Worm (Caenorhabditis elegans) whole organism, L4 larva: Measurements from ENCODE around the gene sma-6.
A peak's percentile ranks its signal among the peaks of the same experiment; 100 is the strongest.

Experiments
- D1046.2 ChIP-seq: fragments of 200-800 bp; sonication (Bioruptor generic); IDR thresholded peaks from 2 replicates; pipeline ENCODE4 v1.3.6; 2022; ENCODE audit warnings: missing genetic modification characterization, missing compliant biosample characterization
- F10B5.3 ChIP-seq: sonication (generic microtip); optimal IDR thresholded peaks from 2 replicates; lab custom pipeline; 2016; ENCODE audit warnings: mild to moderate bottlenecking, missing genetic modification characterization, missing compliant biosample characterization
- F26F4.8 ChIP-seq: fragments of 200-800 bp; sonication (Bioruptor generic); conservative IDR thresholded peaks from 2 replicates; pipeline ENCODE4 v1.3.6; 2022; ENCODE audit warnings: missing genetic modification characterization, missing compliant biosample characterization
- F37D6.2 ChIP-seq: sonication (generic microtip); optimal IDR thresholded peaks from 2 replicates; lab custom pipeline; 2016; ENCODE audit warnings: mild to moderate bottlenecking, missing genetic modification characterization, missing compliant biosample characterization
- F49E8.2 ChIP-seq: sonication (generic microtip); optimal IDR thresholded peaks from 2 replicates; lab custom pipeline; 2016; ENCODE audit warnings: missing compliant biosample characterization, mild to moderate bottlenecking, missing genetic modification characterization, borderline replicate concordance
- T20F7.1 ChIP-seq: fragments of 200-800 bp; sonication (Bioruptor generic); optimal IDR thresholded peaks from 2 replicates; lab custom pipeline; 2018; ENCODE audit warnings: mild to moderate bottlenecking, missing genetic modification characterization, missing compliant biosample characterization
- Y105C5A.15 ChIP-seq: fragments of 200-800 bp; sonication (Bioruptor generic); IDR thresholded peaks from 2 replicates; pipeline ENCODE4 v1.3.6; 2022; ENCODE audit warnings: missing genetic modification characterization, missing compliant biosample characterization
- Y48G9A.11 ChIP-seq: fragments of 200-800 bp; sonication (Bioruptor generic); IDR thresholded peaks from 2 replicates; pipeline ENCODE4 v1.3.6; 2022; ENCODE audit warnings: missing genetic modification reagents, missing genetic modification characterization, missing compliant biosample characterization
- Y75B8A.6 ChIP-seq: fragments of 200-800 bp; sonication (Bioruptor generic); IDR thresholded peaks from 2 replicates; pipeline ENCODE4 v1.3.6; 2022; ENCODE audit warnings: missing genetic modification reagents, missing genetic modification characterization, missing compliant biosample characterization
- ZK337.2 ChIP-seq: fragments of 200-800 bp; sonication (Bioruptor generic); IDR thresholded peaks from 2 replicates; pipeline ENCODE4 v1.3.6; 2022; ENCODE audit warnings: missing genetic modification reagents, missing genetic modification characterization, missing compliant biosample characterization
- aly-2 ChIP-seq: sonication (generic microtip); optimal IDR thresholded peaks from 2 replicates; lab custom pipeline; 2018; ENCODE audit warnings: missing biosample characterization, missing genetic modification characterization
- ama-1 ChIP-seq: fragments of 150-350 bp; optimal IDR thresholded peaks from 2 replicates; lab custom pipeline; 2014; ENCODE audit warnings: inconsistent platforms, mixed read lengths
- arid-1 ChIP-seq: fragments of 200-800 bp; sonication (Bioruptor generic); conservative IDR thresholded peaks from 2 replicates; pipeline ENCODE4 v1.3.6; 2022; ENCODE audit warnings: missing genetic modification reagents, missing genetic modification characterization, missing compliant biosample characterization
- ceh-20 ChIP-seq: fragments of 200-800 bp; sonication (Bioruptor generic); IDR thresholded peaks from 2 replicates; pipeline ENCODE4 v1.3.6; 2022; ENCODE audit warnings: missing genetic modification reagents, missing genetic modification characterization, missing compliant biosample characterization
- ceh-82 ChIP-seq: sonication (generic microtip); optimal IDR thresholded peaks from 2 replicates; lab custom pipeline; 2017; ENCODE audit warnings: missing biosample characterization, missing genetic modification characterization
- ces-1 ChIP-seq: fragments of 150-350 bp; sonication (generic microtip); optimal IDR thresholded peaks from 4 replicates; lab custom pipeline; 2014; ENCODE audit warnings: missing biosample characterization, missing genetic modification reagents, missing genetic modification characterization
- ctbp-1 ChIP-seq: fragments of 200-800 bp; sonication (Bioruptor generic); IDR thresholded peaks from 2 replicates; pipeline ENCODE4 v1.3.6; 2022; ENCODE audit warnings: missing genetic modification reagents, missing genetic modification characterization, missing compliant biosample characterization
- daf-12 ChIP-seq: fragments of 150-350 bp; optimal IDR thresholded peaks from 2 replicates; lab custom pipeline; 2014; ENCODE audit warnings: missing biosample characterization, missing genetic modification reagents, missing genetic modification characterization
- daf-19 ChIP-seq: fragments of 200-800 bp; sonication (Bioruptor generic); conservative IDR thresholded peaks from 2 replicates; pipeline ENCODE4 v1.3.6; 2022; ENCODE audit warnings: missing genetic modification characterization, missing compliant biosample characterization
- dpl-1 ChIP-seq: fragments of 150-350 bp; optimal IDR thresholded peaks from 2 replicates; lab custom pipeline; 2014; ENCODE audit warnings: missing biosample characterization, missing genetic modification reagents, missing genetic modification characterization
- egl-43 ChIP-seq: fragments of 200-800 bp; sonication (Bioruptor generic); IDR thresholded peaks from 2 replicates; pipeline ENCODE4 v1.3.6; 2022; ENCODE audit warnings: missing genetic modification reagents, missing genetic modification characterization, missing compliant biosample characterization
- fkh-10 ChIP-seq: fragments of 150-350 bp; optimal IDR thresholded peaks from 2 replicates; lab custom pipeline; 2014; ENCODE audit warnings: missing biosample characterization, missing genetic modification reagents, missing genetic modification characterization
- fos-1 ChIP-seq: fragments of 150-350 bp; optimal IDR thresholded peaks from 2 replicates; lab custom pipeline; 2014; ENCODE audit warnings: missing biosample characterization, missing genetic modification characterization
- hif-1 ChIP-seq, 2 experiments: sonication (generic microtip); optimal IDR thresholded peaks; 2 replicates each; lab custom pipeline; 2016 to 2017; ENCODE audit warnings: missing compliant biosample characterization in 2 of 2, missing genetic modification characterization in 2 of 2, missing genetic modification reagents in 2 of 2, missing genotype in 2 of 2, mild to moderate bottlenecking in 1 of 2
- hlh-30 ChIP-seq: sonication (generic microtip); optimal IDR thresholded peaks from 2 replicates; lab custom pipeline; 2017; ENCODE audit warnings: antibody characterized with exemption, mild to moderate bottlenecking, missing genetic modification characterization, missing compliant biosample characterization; ENCODE audit not compliant: insufficient read depth
- hmg-1.1 ChIP-seq: fragments of 200-800 bp; sonication (Bioruptor generic); IDR thresholded peaks from 2 replicates; pipeline ENCODE4 v1.3.6; 2022; ENCODE audit warnings: missing genetic modification reagents, missing genetic modification characterization, missing compliant biosample characterization
- lim-7 ChIP-seq: fragments of 200-800 bp; sonication (Bioruptor generic); IDR thresholded peaks from 2 replicates; pipeline ENCODE4 v1.3.6; 2022; ENCODE audit warnings: missing genetic modification characterization, missing compliant biosample characterization
- lin-13 ChIP-seq: fragments of 150-350 bp; optimal IDR thresholded peaks from 2 replicates; lab custom pipeline; 2014; ENCODE audit warnings: missing biosample characterization, missing genetic modification reagents, missing genetic modification characterization
- lin-15B ChIP-seq: fragments of 150-350 bp; sonication (generic microtip); optimal IDR thresholded peaks from 3 replicates; lab custom pipeline; 2014; ENCODE audit warnings: missing biosample characterization, missing genetic modification characterization
- lir-3 ChIP-seq: sonication (generic microtip); optimal IDR thresholded peaks from 2 replicates; lab custom pipeline; 2016; ENCODE audit warnings: mild to moderate bottlenecking, missing genetic modification characterization, missing compliant biosample characterization
- lsy-2 ChIP-seq, 2 experiments: fragments of 150-350 bp in 1 of 2; sonication (generic microtip) in 1 of 2; optimal IDR thresholded peaks; 2 replicates each; lab custom pipeline; 2014 to 2017; ENCODE audit warnings: missing biosample characterization in 2 of 2, missing genetic modification characterization in 2 of 2
- mdl-1 ChIP-seq, 2 experiments: fragments of 150-350 bp in 1 of 2; sonication (generic microtip) in 1 of 2; optimal IDR thresholded peaks; 2 replicates each; lab custom pipeline; 2014 to 2017; ENCODE audit warnings: missing biosample characterization in 2 of 2, missing genetic modification characterization in 2 of 2
- mdt-29 ChIP-seq: fragments of 200-800 bp; sonication (Bioruptor generic); IDR thresholded peaks from 2 replicates; pipeline ENCODE4 v1.3.6; 2022; ENCODE audit warnings: missing genetic modification reagents, missing genetic modification characterization, missing compliant biosample characterization
- mep-1 ChIP-seq: fragments of 150-350 bp; sonication (generic microtip); optimal IDR thresholded peaks from 3 replicates; lab custom pipeline; 2014; ENCODE audit warnings: missing biosample characterization, missing genetic modification characterization
- nhr-102 ChIP-seq: sonication (generic microtip); optimal IDR thresholded peaks from 2 replicates; lab custom pipeline; 2016; ENCODE audit warnings: mild to moderate bottlenecking, missing genetic modification characterization, moderate library complexity, missing compliant biosample characterization
- nhr-111 ChIP-seq: fragments of 200-800 bp; sonication (Bioruptor generic); optimal IDR thresholded peaks from 2 replicates; lab custom pipeline; 2018; ENCODE audit warnings: mild to moderate bottlenecking, missing genetic modification characterization, missing compliant biosample characterization
- nhr-237 ChIP-seq: sonication (generic microtip); optimal IDR thresholded peaks from 2 replicates; lab custom pipeline; 2017; ENCODE audit warnings: missing biosample characterization, missing genetic modification characterization
- nhr-25 ChIP-seq: sonication (generic microtip); optimal IDR thresholded peaks from 2 replicates; lab custom pipeline; 2017; ENCODE audit warnings: missing genetic modification characterization, mild to moderate bottlenecking, missing compliant biosample characterization, antibody characterized with exemption, moderate library complexity, borderline replicate concordance; ENCODE audit not compliant: insufficient read depth
- nhr-48 ChIP-seq: sonication (generic microtip); optimal IDR thresholded peaks from 2 replicates; lab custom pipeline; 2016; ENCODE audit warnings: mild to moderate bottlenecking, missing genetic modification characterization, missing compliant biosample characterization
- nhr-76 ChIP-seq: fragments of 150-350 bp; optimal IDR thresholded peaks from 2 replicates; lab custom pipeline; 2014; ENCODE audit warnings: missing biosample characterization, missing genetic modification characterization
- rbr-2 ChIP-seq: sonication (generic microtip); optimal IDR thresholded peaks from 2 replicates; lab custom pipeline; 2016; ENCODE audit warnings: missing genotype, missing genetic modification characterization, missing compliant biosample characterization
- saeg-2 ChIP-seq: fragments of 200-800 bp; sonication (Bioruptor generic); IDR thresholded peaks from 2 replicates; pipeline ENCODE4 v1.3.6; 2022; ENCODE audit warnings: missing genetic modification reagents, missing genetic modification characterization, missing compliant biosample characterization
- sdz-12 ChIP-seq: fragments of 200-800 bp; sonication (Bioruptor generic); optimal IDR thresholded peaks from 2 replicates; lab custom pipeline; 2018; ENCODE audit warnings: mild to moderate bottlenecking, missing genetic modification characterization, missing compliant biosample characterization
- set-16 ChIP-seq: fragments of 200-800 bp; sonication (Bioruptor generic); IDR thresholded peaks from 2 replicates; pipeline ENCODE4 v1.3.6; 2022; ENCODE audit warnings: missing genetic modification reagents, missing genetic modification characterization, missing compliant biosample characterization
- snpc-4 ChIP-seq: fragments of 150-350 bp; optimal IDR thresholded peaks from 2 replicates; lab custom pipeline; 2014; ENCODE audit warnings: missing biosample characterization, missing genetic modification characterization
- spr-3 ChIP-seq: fragments of 200-800 bp; sonication (Bioruptor generic); optimal IDR thresholded peaks from 2 replicates; lab custom pipeline; 2018; ENCODE audit warnings: mild to moderate bottlenecking, missing genetic modification characterization, missing compliant biosample characterization
- vab-7 ChIP-seq: fragments of 200-800 bp; sonication (Bioruptor generic); IDR thresholded peaks from 2 replicates; pipeline ENCODE4 v1.3.6; 2022; ENCODE audit warnings: missing genetic modification reagents, missing genetic modification characterization, missing compliant biosample characterization
- zfp-3 ChIP-seq: fragments of 200-800 bp; sonication (Bioruptor generic); conservative IDR thresholded peaks from 2 replicates; pipeline ENCODE4 v1.3.6; 2022; ENCODE audit warnings: missing genetic modification reagents, missing genetic modification characterization, missing compliant biosample characterization
- zip-2 ChIP-seq: fragments of 150-350 bp; optimal IDR thresholded peaks from 2 replicates; lab custom pipeline; 2014; ENCODE audit warnings: missing biosample characterization, missing genetic modification characterization

sma-6 gene

DNA sequence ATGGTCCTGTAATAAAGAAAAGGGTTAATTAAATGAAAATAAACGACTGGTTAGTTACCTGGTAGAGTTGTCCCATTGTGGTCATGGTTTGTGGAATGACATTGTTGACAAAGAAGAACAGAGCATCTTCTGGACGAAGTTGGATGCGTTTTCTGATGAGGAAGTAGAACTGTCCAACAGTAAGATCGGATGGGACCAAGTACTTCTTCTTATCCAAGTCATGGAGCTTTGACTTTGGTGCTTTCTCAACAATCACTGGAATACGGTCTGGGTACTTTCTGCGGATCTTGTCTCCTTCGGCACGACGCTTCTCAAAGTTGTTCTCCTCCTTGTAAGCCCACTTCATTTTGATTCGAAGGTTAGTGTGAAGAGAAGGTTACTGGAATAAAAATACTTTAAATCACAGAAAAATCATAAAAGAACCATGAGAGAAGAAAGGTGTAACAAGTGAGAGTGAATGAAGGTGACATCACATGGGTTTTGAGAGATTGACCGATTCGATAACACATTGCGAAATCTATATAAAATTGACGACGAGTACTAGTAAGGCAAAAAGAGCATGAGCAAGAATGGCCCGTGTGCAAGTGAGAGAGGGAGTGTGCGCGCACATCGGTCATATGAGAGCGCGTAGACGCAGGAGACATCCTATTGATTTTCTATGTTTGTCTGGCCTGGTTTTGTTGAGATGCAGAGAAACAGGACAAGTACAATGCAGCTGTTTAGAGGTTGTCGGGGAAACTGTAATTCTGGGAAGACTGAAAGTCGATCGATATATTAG is 23.2 kb downstream of the sma-6 start, which contains the start of gene lgg-1 (continued):
- TF ChIP-seq nhr-111 (GFP tag; lab: Kevin White, UChicago) (no peak), Y75B8A.6 (GFP tag; lab: Robert Waterston, UW) (peak; percentile 53; the same call in 1 of the 2 replicates), F37D6.2 (tag; lab: Kevin White, UChicago) (peak; percentile 36), Y105C5A.15 (GFP tag; lab: Robert Waterston, UW) (0 out of 2 replicates have a peak, but pooled peaks have one; percentile 45), mdl-1 (tag; optimal IDR thresholded peaks at IDR 0.05; lab: Kevin White, UChicago) (peak; percentile 50 to 61), zfp-3 (GFP tag; lab: Robert Waterston, UW) (peak; percentile 89), T20F7.1 (GFP tag; lab: Kevin White, UChicago) (no peak), D1046.2 (GFP tag; lab: Robert Waterston, UW) (no peak), ama-1 (lab: Kevin White, UChicago) (peak; percentile 95), nhr-48 (tag; lab: Kevin White, UChicago) (no peak), F26F4.8 (GFP tag; lab: Robert Waterston, UW) (no peak), lir-3 (tag; lab: Kevin White, UChicago) (no peak), lin-13 (GFP tag; lab: Kevin White, UChicago) (no peak), zip-2 (tag; lab: Kevin White, UChicago) (no peak), ceh-20 (GFP tag; lab: Robert Waterston, UW) (peak; percentile 60; the same call in 1 of the 2 replicates), hlh-30 (peak; percentile 84), arid-1 (GFP tag; lab: Robert Waterston, UW) (peak; percentile 7; the same call in 1 of the 2 replicates), aly-2 (tag; lab: Kevin White, UChicago) (no peak), saeg-2 (0 out of 2 replicates have a peak, but pooled peaks have one; percentile 19), dpl-1 (GFP tag; lab: Kevin White, UChicago) (peak; percentile 23), set-16 (GFP tag; lab: Robert Waterston, UW) (no peak), ceh-82 (tag; lab: Kevin White, UChicago) (no peak), daf-12 (tag; lab: Kevin White, UChicago) (no peak), ctbp-1 (GFP tag; lab: Robert Waterston, UW) (0 out of 2 replicates have a peak, but pooled peaks have one; percentile 37), hif-1 (tag; optimal IDR thresholded peaks at IDR 0.05; lab: Kevin White, UChicago) (peak in 1 of 2 experiments; percentile 20), hmg-1.1 (peak; percentile 59; the same call in 1 of the 2 replicates), lsy-2 (tag; optimal IDR thresholded peaks at IDR 0.05; lab: Kevin White, UChicago) (peak; percentile 61 to 67), spr-3 (GFP tag; lab: Kevin White, UChicago) (peak; percentile 17), ZK337.2 (GFP tag; lab: Robert Waterston, UW) (no peak), nhr-102 (tag; lab: Kevin White, UChicago) (peak; percentile 12), egl-43 (peak; percentile 75), nhr-76 (tag; lab: Kevin White, UChicago) (no peak), fkh-10 (GFP tag; lab: Kevin White, UChicago) (peak; percentile 43), vab-7 (GFP tag; lab: Robert Waterston, UW) (peak; percentile 26; the same call in 1 of the 2 replicates), rbr-2 (tag; lab: Kevin White, UChicago) (peak; percentile 34), lim-7 (GFP tag; lab: Robert Waterston, UW) (0 out of 2 replicates have a peak, but pooled peaks have one; percentile 39), fos-1 (tag; lab: Kevin White, UChicago) (no peak), sdz-12 (GFP tag; lab: Kevin White, UChicago) (peak; percentile 77), mep-1 (tag; lab: Kevin White, UChicago) (peak; percentile 50), lin-15B (tag; lab: Kevin White, UChicago) (no peak), Y48G9A.11 (GFP tag; lab: Robert Waterston, UW) (no peak), snpc-4 (no peak), F49E8.2 (tag; lab: Kevin White, UChicago) (no peak), mdt-29 (GFP tag; lab: Robert Waterston, UW) (0 out of 2 replicates have a peak, but pooled peaks have one; percentile 7), ces-1 (GFP tag; lab: Kevin White, UChicago) (no peak), F10B5.3 (tag; lab: Kevin White, UChicago) (no peak), nhr-237 (tag; lab: Kevin White, UChicago) (no peak), daf-19 (GFP tag; lab: Robert Waterston, UW) (peak; percentile 65; the same call in 1 of the 2 replicates), nhr-25 (tag; lab: Kevin White, UChicago) (no peak)
